Fruit fly (Drosophila melanogaster) Kc167 (cell line): ENCODE results near the gene CG46465.

Source experiments
- Myc ChIP-seq: fragments of >200 bp; optimal IDR thresholded peaks from 2 replicates; lab custom pipeline; 2017; ENCODE audit warnings: missing external identifiers
- h ChIP-seq: fragments of >200 bp; optimal IDR thresholded peaks from 3 replicates; lab custom pipeline; 2018; ENCODE audit warnings: missing external identifiers
- psq ChIP-seq: fragments of >200 bp; optimal IDR thresholded peaks from 2 replicates; lab custom pipeline; 2017; ENCODE audit warnings: missing external identifiers
- ttk ChIP-seq: sonication (Bioruptor generic); optimal IDR thresholded peaks from 2 replicates; lab custom pipeline; 2017; ENCODE audit warnings: missing external identifiers

DNA sequence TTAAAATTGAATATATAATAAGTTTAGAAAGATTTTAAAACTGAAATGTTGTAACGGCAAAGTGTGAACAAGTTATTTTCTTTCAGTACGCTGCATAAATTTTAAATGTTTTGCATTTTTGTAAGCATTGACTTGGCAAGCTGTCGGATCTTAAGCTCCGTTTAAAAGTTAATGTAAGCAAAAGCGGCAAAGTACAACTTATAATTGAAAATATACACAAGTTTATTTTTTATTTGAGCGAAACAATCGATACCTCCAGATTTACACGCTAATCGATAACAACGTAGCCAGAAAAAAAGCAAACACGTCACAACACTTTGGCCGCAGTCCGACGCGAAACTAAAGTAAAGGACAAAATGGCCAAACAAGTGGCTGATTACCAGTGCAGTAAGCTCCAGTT is 49.3 kb downstream of the CG46465 start, which contains the start of gene Catsup:
- no peak for TF ChIP-seq h (lab: Kevin White, UChicago)
- TF ChIP-seq psq (lab: Kevin White, UChicago) = no peak
- no peak for TF ChIP-seq Myc
- no peak for TF ChIP-seq ttk (lab: Kevin White, UChicago)
